Fruit fly (Drosophila melanogaster) whole organism: ENCODE data around the gene CG13005.

Source experiments
- CG8478 ChIP-seq: fragments of >200 bp; optimal IDR thresholded peaks from 2 replicates; lab custom pipeline; 2018; ENCODE audit warnings: inconsistent platforms
- Dll ChIP-seq: fragments of >200 bp; optimal IDR thresholded peaks from 2 replicates; lab custom pipeline; 2017
- EcR ChIP-seq, 2 experiments: fragments of >200 bp; optimal IDR thresholded peaks; 2 replicates each; lab custom pipeline; 2017; ENCODE audit warnings: missing biosample characterization in 2 of 2, missing genetic modification characterization in 2 of 2, missing genetic modification reagents in 2 of 2
- pan ChIP-seq: fragments of >200 bp; optimal IDR thresholded peaks from 2 replicates; lab custom pipeline; 2017
- psq ChIP-seq: fragments of >200 bp; optimal IDR thresholded peaks from 2 replicates; lab custom pipeline; 2017
- usp ChIP-seq: fragments of >200 bp; optimal IDR thresholded peaks from 2 replicates; lab custom pipeline; 2017; ENCODE audit warnings: missing biosample characterization, missing genetic modification characterization, mixed read lengths

DNA sequence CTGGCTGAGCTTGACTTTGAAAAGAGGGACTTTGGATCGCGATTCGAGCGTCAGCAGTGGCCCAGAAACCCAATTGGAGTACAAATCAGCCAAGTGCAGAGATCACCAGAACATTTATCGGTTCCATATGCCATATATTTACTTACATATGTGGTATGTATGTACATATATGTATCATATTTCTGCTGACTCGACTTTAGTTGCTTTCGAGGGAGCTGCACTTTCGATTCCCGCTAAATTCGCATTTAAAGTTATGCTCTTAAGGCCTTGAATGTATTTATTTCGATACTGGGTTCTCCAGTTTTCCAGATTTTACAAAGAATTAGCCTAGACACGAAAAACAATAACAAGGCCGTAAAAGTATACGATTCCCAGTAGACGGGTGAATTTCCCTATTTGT, 28.4 kb downstream of the CG13005 start:
- TF ChIP-seq psq (lab: Kevin White, UChicago) (no peak), pan (lab: Kevin White, UChicago) (no peak), usp (GFP tag; lab: Kevin White, UChicago) (no peak), CG8478 (lab: Kevin White, UChicago) (no peak), Dll (lab: Kevin White, UChicago) (no peak), EcR (GFP tag; optimal IDR thresholded peaks at IDR 0.05; lab: Kevin White, UChicago) (no peak)
